Fruit fly (Drosophila melanogaster) whole organism, embryonic: ENCODE measurements around the gene Mipp2.

Source experiments
- Aef1 ChIP-seq: fragments of 200-800 bp; sonication (Bioruptor generic); IDR thresholded peaks from 3 replicates; pipeline ENCODE4 v1.3.6; 2022; ENCODE audit warnings: missing biosample characterization, missing genetic modification characterization
- Antp ChIP-seq: fragments of 200-800 bp; sonication (Bioruptor generic); optimal IDR thresholded peaks from 3 replicates; lab custom pipeline; 2016; ENCODE audit warnings: missing biosample characterization, missing genetic modification characterization
- BtbVII ChIP-seq: fragments of 200-800 bp; sonication (Bioruptor generic); optimal IDR thresholded peaks from 3 replicates; lab custom pipeline; 2017; ENCODE audit warnings: missing biosample characterization, mild to moderate bottlenecking, missing genetic modification characterization
- CG10267 ChIP-seq: fragments of 200-800 bp; sonication (Bioruptor generic); optimal IDR thresholded peaks from 2 replicates; lab custom pipeline; 2018; ENCODE audit warnings: missing biosample characterization, mild to moderate bottlenecking, missing genetic modification characterization, moderate library complexity
- CG11085 ChIP-seq: fragments of 200-800 bp; sonication (Bioruptor generic); IDR thresholded peaks from 2 replicates; pipeline ENCODE4 v1.3.6; 2022; ENCODE audit warnings: missing biosample characterization, missing genetic modification characterization
- CG11398 ChIP-seq: fragments of 200-800 bp; sonication (Bioruptor generic); optimal IDR thresholded peaks from 2 replicates; lab custom pipeline; 2016; ENCODE audit warnings: missing biosample characterization, missing genetic modification characterization
- CG12391 ChIP-seq: fragments of 200-800 bp; sonication (Bioruptor generic); optimal IDR thresholded peaks from 3 replicates; lab custom pipeline; 2018; ENCODE audit warnings: missing biosample characterization, mild to moderate bottlenecking, missing genetic modification characterization, moderate library complexity
- CG13624 ChIP-seq: fragments of 200-800 bp; sonication (Bioruptor generic); optimal IDR thresholded peaks from 2 replicates; lab custom pipeline; 2016; ENCODE audit warnings: missing biosample characterization, missing genetic modification characterization
- CG16813 ChIP-seq: fragments of 200-800 bp; sonication (Bioruptor generic); IDR thresholded peaks from 3 replicates; pipeline ENCODE4 v1.3.6; 2022; ENCODE audit warnings: missing biosample characterization, missing genetic modification characterization; ENCODE audit not compliant: partially characterized antibody
- CG18619 ChIP-seq: fragments of 200-800 bp; sonication (Bioruptor generic); optimal IDR thresholded peaks from 3 replicates; lab custom pipeline; 2017; ENCODE audit warnings: missing biosample characterization, mild to moderate bottlenecking, missing genetic modification characterization
- CG30431 ChIP-seq: fragments of 200-800 bp; sonication (Bioruptor generic); optimal IDR thresholded peaks from 2 replicates; lab custom pipeline; 2017; ENCODE audit warnings: missing biosample characterization, missing genetic modification characterization
- CG43689 ChIP-seq: fragments of 200-800 bp; sonication (Bioruptor generic); IDR thresholded peaks from 2 replicates; pipeline ENCODE4 v1.3.6; 2022; ENCODE audit warnings: missing biosample characterization, missing genetic modification characterization
- CG4707 ChIP-seq: fragments of 200-800 bp; sonication (Bioruptor generic); optimal IDR thresholded peaks from 2 replicates; lab custom pipeline; 2018; ENCODE audit warnings: missing biosample characterization, mild to moderate bottlenecking, missing genetic modification characterization, moderate library complexity
- CG4730 ChIP-seq: fragments of 200-800 bp; sonication (Bioruptor generic); IDR thresholded peaks from 2 replicates; pipeline ENCODE4 v1.3.6; 2022; ENCODE audit warnings: missing biosample characterization, missing genetic modification characterization
- CG6791 ChIP-seq: fragments of 200-800 bp; sonication (Bioruptor generic); IDR thresholded peaks from 3 replicates; pipeline ENCODE4 v1.3.6; 2022; ENCODE audit warnings: missing biosample characterization, missing genetic modification characterization; ENCODE audit not compliant: partially characterized antibody
- CG6854 ChIP-seq: fragments of 200-800 bp; sonication (Bioruptor generic); optimal IDR thresholded peaks from 3 replicates; lab custom pipeline; 2017; ENCODE audit warnings: missing biosample characterization, mild to moderate bottlenecking, missing genetic modification characterization
- CG7745 ChIP-seq: fragments of 200-800 bp; sonication (Bioruptor generic); optimal IDR thresholded peaks from 2 replicates; lab custom pipeline; 2018; ENCODE audit warnings: missing biosample characterization, mild to moderate bottlenecking, missing genetic modification characterization, moderate library complexity
- CG7987 ChIP-seq: fragments of 200-800 bp; sonication (Bioruptor generic); optimal IDR thresholded peaks from 2 replicates; lab custom pipeline; 2018; ENCODE audit warnings: missing biosample characterization, mild to moderate bottlenecking, missing genetic modification characterization, moderate library complexity
- CG8290 ChIP-seq, 3 experiments: fragments of 200-800 bp; sonication (Bioruptor generic); optimal IDR thresholded peaks; 2 replicates each; lab custom pipeline; 2016 to 2019; ENCODE audit warnings: missing biosample characterization in 3 of 3, missing genetic modification characterization in 3 of 3, mild to moderate bottlenecking in 2 of 3, moderate library complexity in 1 of 3
- CTCF ChIP-seq: fragments of 200-800 bp; sonication (Bioruptor generic); optimal IDR thresholded peaks from 2 replicates; lab custom pipeline; 2017; ENCODE audit warnings: missing biosample characterization, mild to moderate bottlenecking, missing genetic modification characterization, moderate library complexity
- CkIIα-i1 ChIP-seq: fragments of 200-800 bp; sonication (Bioruptor generic); IDR thresholded peaks from 2 replicates; pipeline ENCODE4 v1.3.6; 2022; ENCODE audit warnings: missing biosample characterization, missing genetic modification characterization
- Dp ChIP-seq: fragments of 200-800 bp; sonication (Bioruptor generic); optimal IDR thresholded peaks from 2 replicates; lab custom pipeline; 2018; ENCODE audit warnings: missing biosample characterization, mild to moderate bottlenecking, missing genetic modification characterization, moderate library complexity
- E2f2 ChIP-seq: fragments of 200-800 bp; sonication (Bioruptor generic); IDR thresholded peaks from 2 replicates; pipeline ENCODE4 v1.3.6; 2022; ENCODE audit warnings: missing biosample characterization, missing genetic modification characterization
- Hr3 ChIP-seq: fragments of 200-800 bp; sonication (Bioruptor generic); optimal IDR thresholded peaks from 3 replicates; lab custom pipeline; 2016; ENCODE audit warnings: missing biosample characterization, missing genetic modification characterization
- Mad ChIP-seq: fragments of 200-800 bp; sonication (Bioruptor generic); optimal IDR thresholded peaks from 2 replicates; lab custom pipeline; 2016; ENCODE audit warnings: missing biosample characterization, missing genetic modification characterization
- Nf-YA ChIP-seq: fragments of 200-800 bp; sonication (Bioruptor generic); IDR thresholded peaks from 2 replicates; pipeline ENCODE4 v1.3.6; 2022; ENCODE audit warnings: missing biosample characterization, missing genetic modification characterization
- Oli ChIP-seq: fragments of 200-800 bp; sonication (Bioruptor generic); optimal IDR thresholded peaks from 2 replicates; lab custom pipeline; 2018; ENCODE audit warnings: missing biosample characterization, mild to moderate bottlenecking, missing genetic modification characterization, moderate library complexity
- PHDP ChIP-seq: fragments of 200-800 bp; sonication (Bioruptor generic); optimal IDR thresholded peaks from 3 replicates; lab custom pipeline; 2018; ENCODE audit warnings: missing biosample characterization, mild to moderate bottlenecking, missing genetic modification characterization, moderate library complexity
- Side ChIP-seq: fragments of 200-800 bp; sonication (Bioruptor generic); optimal IDR thresholded peaks from 2 replicates; lab custom pipeline; 2016; ENCODE audit warnings: missing biosample characterization, missing genetic modification characterization
- Six4 ChIP-seq: fragments of 200-800 bp; sonication (Bioruptor generic); optimal IDR thresholded peaks from 2 replicates; lab custom pipeline; 2016; ENCODE audit warnings: missing biosample characterization, missing genetic modification characterization
- Sry-β ChIP-seq: fragments of 200-800 bp; sonication (Bioruptor generic); optimal IDR thresholded peaks from 2 replicates; lab custom pipeline; 2018; ENCODE audit warnings: missing biosample characterization, mild to moderate bottlenecking, missing genetic modification characterization, moderate library complexity
- Trl ChIP-seq, 3 experiments: fragments of >200 bp in 2 of 3; fragments of 200-800 bp in 1 of 3; sonication (Bioruptor generic) in 1 of 3; optimal IDR thresholded peaks; 2 replicates in 1 of 3; 3 replicates in 2 of 3; lab custom pipeline; 2016 to 2017; ENCODE audit warnings: missing biosample characterization in 1 of 3, missing genetic modification characterization in 1 of 3
- amos ChIP-seq: fragments of 200-800 bp; sonication (Bioruptor generic); IDR thresholded peaks from 2 replicates; pipeline ENCODE4 v1.3.6; 2022; ENCODE audit warnings: missing biosample characterization, missing genetic modification characterization; ENCODE audit not compliant: partially characterized antibody
- cato ChIP-seq: fragments of 200-800 bp; sonication (Bioruptor generic); optimal IDR thresholded peaks from 2 replicates; lab custom pipeline; 2016; ENCODE audit warnings: missing biosample characterization, missing genetic modification characterization, borderline replicate concordance
- ewg ChIP-seq: fragments of 200-800 bp; sonication (Bioruptor generic); optimal IDR thresholded peaks from 3 replicates; lab custom pipeline; 2017; ENCODE audit warnings: mild to moderate bottlenecking, missing biosample characterization, missing genetic modification reagents, missing genetic modification characterization
- exex ChIP-seq: fragments of 200-800 bp; sonication (Bioruptor generic); optimal IDR thresholded peaks from 4 replicates; lab custom pipeline; 2018; ENCODE audit warnings: missing biosample characterization, mild to moderate bottlenecking, missing genetic modification characterization, moderate library complexity
- gce ChIP-seq: fragments of 200-800 bp; sonication (Bioruptor generic); IDR thresholded peaks from 3 replicates; pipeline ENCODE4 v1.3.6; 2022; ENCODE audit warnings: missing biosample characterization, missing genetic modification characterization
- gsb-n ChIP-seq: fragments of 200-800 bp; sonication (Bioruptor generic); optimal IDR thresholded peaks from 3 replicates; lab custom pipeline; 2018; ENCODE audit warnings: missing biosample characterization, mild to moderate bottlenecking, missing genetic modification characterization
- lmd ChIP-seq: fragments of 200-800 bp; sonication (Bioruptor generic); IDR thresholded peaks from 2 replicates; pipeline ENCODE4 v1.3.6; 2022; ENCODE audit warnings: missing biosample characterization, missing genetic modification characterization
- nmo ChIP-seq: fragments of 200-800 bp; sonication (Bioruptor generic); optimal IDR thresholded peaks from 2 replicates; lab custom pipeline; 2018; ENCODE audit warnings: missing biosample characterization, mild to moderate bottlenecking, missing genetic modification characterization, moderate library complexity
- schlank ChIP-seq: fragments of 200-800 bp; sonication (Bioruptor generic); optimal IDR thresholded peaks from 2 replicates; lab custom pipeline; 2018; ENCODE audit warnings: missing biosample characterization, mild to moderate bottlenecking, missing genetic modification characterization
- sens ChIP-seq: fragments of 200-800 bp; sonication (Bioruptor generic); peaks from one replicate; lab custom pipeline; 2016; ENCODE audit warnings: missing biosample characterization, missing genetic modification characterization
- so ChIP-seq: fragments of 200-800 bp; sonication (Bioruptor generic); IDR thresholded peaks from 3 replicates; pipeline ENCODE4 v1.3.6; 2022; ENCODE audit warnings: missing biosample characterization, missing genetic modification characterization
- sqz ChIP-seq: fragments of 200-800 bp; sonication (Bioruptor generic); optimal IDR thresholded peaks from 3 replicates; lab custom pipeline; 2018; ENCODE audit warnings: missing biosample characterization, mild to moderate bottlenecking, missing genetic modification characterization
- stwl ChIP-seq: fragments of 200-800 bp; sonication (Bioruptor generic); optimal IDR thresholded peaks from 3 replicates; lab custom pipeline; 2018; ENCODE audit warnings: missing biosample characterization, mild to moderate bottlenecking, missing genetic modification characterization, moderate library complexity
- toy ChIP-seq: fragments of 200-800 bp; sonication (Bioruptor generic); IDR thresholded peaks from 2 replicates; pipeline ENCODE4 v1.3.6; 2022; ENCODE audit warnings: missing biosample characterization, missing genetic modification characterization
- tx ChIP-seq: fragments of 200-800 bp; sonication (Bioruptor generic); optimal IDR thresholded peaks from 2 replicates; lab custom pipeline; 2016; ENCODE audit warnings: missing biosample characterization, missing genetic modification characterization
- unc-4 ChIP-seq: fragments of 200-800 bp; sonication (Bioruptor generic); IDR thresholded peaks from 2 replicates; pipeline ENCODE4 v1.3.6; 2022; ENCODE audit warnings: missing biosample characterization, missing genetic modification characterization; ENCODE audit not compliant: partially characterized antibody

The Mipp2 gene

dm6 chrX:6050282-6050934 is 40.9 kb downstream of the Mipp2 start, which contains the start of gene CG5921 (continued):
- TF ChIP-seq Dp (GFP tag; lab: Kevin White, UChicago) (peak; percentile 43), CG6791 (peak; percentile 27; the same call in 1 of the 3 replicates), E2f2 (peak; percentile 60), stwl (peak; percentile 82), gsb-n (tag; lab: Kevin White, UChicago) (no peak), sqz (GFP tag; lab: Kevin White, UChicago) (peak; percentile 54), sens (GFP tag; lab: Kevin White, UChicago) (peak; percentile 30), CTCF (GFP tag; lab: Kevin White, UChicago) (peak; percentile 21), ewg (GFP tag; lab: Kevin White, UChicago) (peak; percentile 50), CG4730 (no peak)

- TF ChIP-seq CG11085 (GFP tag; lab: Robert Waterston, UW) (no peak), CG18619 (GFP tag; lab: Kevin White, UChicago) (no peak), Antp (no peak), CG4707 (GFP tag; lab: Kevin White, UChicago) (no peak), exex (tag; lab: Kevin White, UChicago) (no peak), Oli (no peak), Hr3 (GFP tag; lab: Kevin White, UChicago) (no peak), Trl (optimal IDR thresholded peaks at IDR 0.05; lab: Kevin White, UChicago) (no peak), Trl (GFP tag; optimal IDR thresholded peaks at IDR 0.05; lab: Kevin White, UChicago) (no peak), CG7987 (no peak), CkIIα-i1 (no peak), BtbVII (GFP tag; lab: Kevin White, UChicago) (peak; percentile 8), schlank (no peak), CG6854 (GFP tag; lab: Kevin White, UChicago) (no peak), PHDP (tag; lab: Kevin White, UChicago) (peak; percentile 24), CG12391 (tag; lab: Kevin White, UChicago) (no peak), CG10267 (tag; lab: Kevin White, UChicago) (peak; percentile 13), amos (no peak), CG16813 (no peak), CG13624 (GFP tag; lab: Kevin White, UChicago) (no peak), Mad (GFP tag; lab: Kevin White, UChicago) (no peak), toy (GFP tag; lab: Robert Waterston, UW) (no peak), CG11398 (no peak), Nf-YA (no peak), Sry-β (GFP tag; lab: Kevin White, UChicago) (no peak), gce (no peak), CG7745 (no peak), unc-4 (GFP tag; lab: Robert Waterston, UW) (no peak), lmd (GFP tag; lab: Robert Waterston, UW) (no peak), CG8290 (GFP tag; optimal IDR thresholded peaks at IDR 0.05; lab: Kevin White, UChicago) (no peak), CG8290 (tag; optimal IDR thresholded peaks at IDR 0.05; lab: Kevin White, UChicago) (no peak), Six4 (GFP tag; lab: Kevin White, UChicago) (no peak), cato (GFP tag; lab: Kevin White, UChicago) (no peak), CG30431 (GFP tag; lab: Kevin White, UChicago) (no peak), tx (GFP tag; lab: Kevin White, UChicago) (no peak), so (GFP tag; lab: Robert Waterston, UW) (no peak), Aef1 (GFP tag; lab: Robert Waterston, UW) (no peak), CG43689 (GFP tag; lab: Robert Waterston, UW) (no peak), nmo (GFP tag; lab: Kevin White, UChicago) (peak; percentile 23), Side (GFP tag; lab: Kevin White, UChicago) (no peak)
These were observed 51.7 kb downstream of the Mipp2 start, which contains the start of gene CG5937 for dm6 chrX:6039431-6040016. Gene CG5937 (plus strand): TSS chrX:6040005.
